Fruit fly (Drosophila melanogaster): ENCODE results near the gene Saf6.

dm6 chr2L:779123-779584, 36.6 kb downstream of the Saf6 start, which contains the start of gene CG13947:
- TF ChIP-seq sug (tag; optimal IDR thresholded peaks at IDR 0.05) (no peak), usp (GFP tag; optimal IDR thresholded peaks at IDR 0.05) (no peak), CG8359 (GFP tag; optimal IDR thresholded peaks at IDR 0.05; ENCODE audit: borderline replicate concordance) (no peak), psq (GFP tag; optimal IDR thresholded peaks at IDR 0.05) (no peak)
